Worm (Caenorhabditis elegans) whole organism, L3 larva: ENCODE measurements around the gene rsp-6.
A peak's percentile ranks its signal among the peaks of the same experiment; 100 is the strongest.

ENCODE experiments used
- ceh-16 ChIP-seq: sonication (generic microtip); optimal IDR thresholded peaks from 2 replicates; lab custom pipeline; 2017; ENCODE audit warnings: missing biosample characterization, missing genetic modification characterization
- ceh-28 ChIP-seq: fragments of 150-350 bp; optimal IDR thresholded peaks from 2 replicates; lab custom pipeline; 2014; ENCODE audit warnings: missing biosample characterization, missing genetic modification reagents, missing genetic modification characterization
- ceh-82 ChIP-seq: fragments of 150-350 bp; optimal IDR thresholded peaks from 2 replicates; lab custom pipeline; 2014; ENCODE audit warnings: missing biosample characterization, missing genetic modification characterization
- egl-27 ChIP-seq: sonication (generic microtip); optimal IDR thresholded peaks from 4 replicates; lab custom pipeline; 2017; ENCODE audit warnings: missing biosample characterization, missing genetic modification reagents, missing genetic modification characterization
- egl-5 ChIP-seq: fragments of 150-350 bp; optimal IDR thresholded peaks from 2 replicates; lab custom pipeline; 2017; ENCODE audit warnings: missing biosample characterization, missing genetic modification reagents, missing genetic modification characterization, inconsistent platforms
- elt-1 ChIP-seq: fragments of 150-350 bp; optimal IDR thresholded peaks from 2 replicates; lab custom pipeline; 2014; ENCODE audit warnings: missing biosample characterization, missing genetic modification characterization
- elt-2 ChIP-seq: sonication (generic microtip); optimal IDR thresholded peaks from 2 replicates; lab custom pipeline; 2016; ENCODE audit warnings: missing genetic modification reagents, mild to moderate bottlenecking, missing genetic modification characterization, missing compliant biosample characterization
- elt-3 ChIP-seq, 3 experiments: fragments of 150-350 bp in 1 of 3; sonication (generic microtip) in 2 of 3; optimal IDR thresholded peaks; 2 replicates in 2 of 3; 4 replicates in 1 of 3; lab custom pipeline; 2014 to 2017; ENCODE audit warnings: missing biosample characterization in 3 of 3, missing genetic modification characterization in 3 of 3
- eor-1 ChIP-seq, 2 experiments: fragments of 150-350 bp; optimal IDR thresholded peaks; 2 replicates each; lab custom pipeline; 2014 to 2018; ENCODE audit warnings: missing biosample characterization in 2 of 2, missing genetic modification characterization in 2 of 2
- fkh-10 ChIP-seq: sonication (generic microtip); optimal IDR thresholded peaks from 2 replicates; lab custom pipeline; 2017; ENCODE audit warnings: missing biosample characterization, missing genetic modification reagents, missing genetic modification characterization
- fkh-2 ChIP-seq: fragments of 150-350 bp; optimal IDR thresholded peaks from 2 replicates; lab custom pipeline; 2014; ENCODE audit warnings: missing biosample characterization, missing genetic modification reagents, missing genetic modification characterization
- hmg-11 ChIP-seq: sonication (generic microtip); optimal IDR thresholded peaks from 2 replicates; lab custom pipeline; 2016; ENCODE audit warnings: missing genetic modification characterization, missing compliant biosample characterization
- lin-15B ChIP-seq: fragments of 150-350 bp; optimal IDR thresholded peaks from 2 replicates; lab custom pipeline; 2014; ENCODE audit warnings: missing biosample characterization, missing genetic modification characterization
- lin-39 ChIP-seq: fragments of 150-350 bp; optimal IDR thresholded peaks from 2 replicates; lab custom pipeline; 2018; ENCODE audit warnings: missing biosample characterization, missing genetic modification reagents, missing genetic modification characterization
- lsy-12 ChIP-seq: sonication (generic microtip); optimal IDR thresholded peaks from 2 replicates; lab custom pipeline; 2016; ENCODE audit warnings: mild to moderate bottlenecking, missing genetic modification characterization, missing compliant biosample characterization
- mdl-1 ChIP-seq: fragments of 150-350 bp; optimal IDR thresholded peaks from 2 replicates; lab custom pipeline; 2014; ENCODE audit warnings: missing biosample characterization, missing genetic modification characterization
- nfya-1 ChIP-seq: sonication (generic microtip); optimal IDR thresholded peaks from 2 replicates; lab custom pipeline; 2017; ENCODE audit warnings: missing genetic modification characterization, mild to moderate bottlenecking, missing compliant biosample characterization, antibody characterized with exemption, moderate library complexity; ENCODE audit not compliant: insufficient read depth
- nhr-11 ChIP-seq: fragments of 150-350 bp; optimal IDR thresholded peaks from 2 replicates; lab custom pipeline; 2014; ENCODE audit warnings: missing biosample characterization, missing genetic modification characterization
- nhr-25 ChIP-seq: sonication (generic microtip); optimal IDR thresholded peaks from 2 replicates; lab custom pipeline; 2017; ENCODE audit warnings: missing biosample characterization, missing genetic modification characterization
- nhr-43 ChIP-seq: sonication (generic microtip); optimal IDR thresholded peaks from 2 replicates; lab custom pipeline; 2016; ENCODE audit warnings: mild to moderate bottlenecking, missing genetic modification characterization, missing compliant biosample characterization; ENCODE audit not compliant: poor library complexity, severe bottlenecking
- nhr-67 ChIP-seq: fragments of 150-350 bp; optimal IDR thresholded peaks from 2 replicates; lab custom pipeline; 2014; ENCODE audit warnings: missing biosample characterization, missing genetic modification characterization
- nhr-76 ChIP-seq: fragments of 150-350 bp; sonication (generic microtip); optimal IDR thresholded peaks from 5 replicates; lab custom pipeline; 2014; ENCODE audit warnings: missing biosample characterization, missing genetic modification characterization
- nhr-77 ChIP-seq: fragments of 150-350 bp; optimal IDR thresholded peaks from 2 replicates; lab custom pipeline; 2014; ENCODE audit warnings: missing biosample characterization, missing genetic modification characterization
- pha-4 ChIP-seq: fragments of 150-350 bp; optimal IDR thresholded peaks from 2 replicates; lab custom pipeline; 2014; ENCODE audit warnings: missing biosample characterization, missing genetic modification reagents, missing genetic modification characterization
- pqm-1 ChIP-seq: fragments of 150-350 bp; optimal IDR thresholded peaks from 2 replicates; lab custom pipeline; 2017; ENCODE audit warnings: missing biosample characterization, missing genetic modification characterization, inconsistent platforms
- snpc-4 ChIP-seq: fragments of 150-350 bp; optimal IDR thresholded peaks from 2 replicates; lab custom pipeline; 2014; ENCODE audit warnings: missing biosample characterization, missing genetic modification characterization
- tbx-2 ChIP-seq: sonication (generic microtip); optimal IDR thresholded peaks from 2 replicates; lab custom pipeline; 2016; ENCODE audit warnings: mild to moderate bottlenecking, missing genetic modification characterization, missing compliant biosample characterization
- unc-39 ChIP-seq: sonication (generic microtip); optimal IDR thresholded peaks from 4 replicates; lab custom pipeline; 2017; ENCODE audit warnings: missing biosample characterization, missing genetic modification characterization
- unc-62 ChIP-seq: fragments of 150-350 bp; sonication (generic microtip); optimal IDR thresholded peaks from 4 replicates; lab custom pipeline; 2014; ENCODE audit warnings: missing biosample characterization, missing genetic modification reagents, missing genetic modification characterization
- ztf-11 ChIP-seq: fragments of 150-350 bp; optimal IDR thresholded peaks from 2 replicates; lab custom pipeline; 2014; ENCODE audit warnings: missing biosample characterization, missing genetic modification characterization
- ztf-4 ChIP-seq: fragments of 150-350 bp; optimal IDR thresholded peaks from 2 replicates; lab custom pipeline; 2014; ENCODE audit warnings: missing biosample characterization, missing genetic modification characterization

rsp-6 gene

ce11 chrIV:7817852-7818251 is 26.8 kb upstream of the rsp-6 start, which contains the start of gene ric-3:
Gene ric-3 (plus strand): TSS chrIV:7818251.
- TF ChIP-seq pqm-1 (tag; lab: Kevin White, UChicago), result no peak
- peak; percentile 40 for TF ChIP-seq snpc-4 (tag; lab: Kevin White, UChicago)
- TF ChIP-seq mdl-1, result peak; percentile 29
- TF ChIP-seq unc-62 (GFP tag; lab: Kevin White, UChicago), result peak; percentile 44
- TF ChIP-seq ceh-28 (tag; lab: Kevin White, UChicago), result peak; percentile 58
- peak; percentile 84 for TF ChIP-seq lin-39 (tag; lab: Kevin White, UChicago)
- TF ChIP-seq nhr-76, result no peak
- peak; percentile 90 for TF ChIP-seq hmg-11 (tag; lab: Kevin White, UChicago)
- no peak for TF ChIP-seq nhr-25 (tag; lab: Kevin White, UChicago)
- TF ChIP-seq ztf-11 (tag; lab: Kevin White, UChicago), result no peak
- peak; percentile 81 for TF ChIP-seq nfya-1 (tag; lab: Kevin White, UChicago)
- peak; percentile 42 for TF ChIP-seq lin-15B (tag; lab: Kevin White, UChicago)
- TF ChIP-seq pha-4 (tag; lab: Kevin White, UChicago), result peak; percentile 51
- TF ChIP-seq, all 47 proteins: peak for 9

- TF ChIP-seq egl-5 (tag; lab: Kevin White, UChicago), result peak; percentile 80
- no peak for TF ChIP-seq nhr-76
- TF ChIP-seq fkh-10 (GFP tag; lab: Kevin White, UChicago), result no peak
- TF ChIP-seq pha-4 (tag; lab: Kevin White, UChicago), result peak; percentile 4
- peak; percentile 11 for TF ChIP-seq nfya-1 (tag; lab: Kevin White, UChicago)
- peak; percentile 38 for TF ChIP-seq nhr-43 (tag; lab: Kevin White, UChicago)
Measured at ce11 chrIV:7816402-7817102, 25.5 kb upstream of the rsp-6 start.

- no peak for TF ChIP-seq tbx-2 (tag; lab: Kevin White, UChicago)
- TF ChIP-seq snpc-4 (tag; lab: Kevin White, UChicago), result peak; percentile 49
- TF ChIP-seq nhr-77, result no peak
- no peak for TF ChIP-seq ztf-4 (tag; lab: Kevin White, UChicago)
- TF ChIP-seq egl-27, result no peak
- no peak for TF ChIP-seq unc-39 (tag; lab: Kevin White, UChicago)
- peak; percentile 72 for TF ChIP-seq fkh-10 (GFP tag; lab: Kevin White, UChicago)
- peak; percentile 55 for TF ChIP-seq fkh-2
- TF ChIP-seq eor-1 (tag; optimal IDR thresholded peaks at IDR 0.05; lab: Kevin White, UChicago), result no peak
- peak; percentile 58 for TF ChIP-seq egl-5 (tag; lab: Kevin White, UChicago)
- TF ChIP-seq elt-1 (tag; lab: Kevin White, UChicago), result no peak
- TF ChIP-seq mdl-1, result peak; percentile 26
- TF ChIP-seq nfya-1 (tag; lab: Kevin White, UChicago), result peak; percentile 69
- no peak for TF ChIP-seq nhr-11 (tag; lab: Kevin White, UChicago)
- peak; percentile 84 for TF ChIP-seq pha-4 (tag; lab: Kevin White, UChicago)
- TF ChIP-seq elt-2 (tag; lab: Kevin White, UChicago), result peak; percentile 27
- TF ChIP-seq pqm-1 (tag; lab: Kevin White, UChicago), result peak; percentile 1
- TF ChIP-seq, all 47 proteins: peak for 9
Measured at ce11 chrIV:7815683-7816183, 24.7 kb upstream of the rsp-6 start, which contains the start of gene cdgs-1. Gene cdgs-1 (minus strand): TSS chrIV:7815733.

- TF ChIP-seq nhr-67 (tag; lab: Kevin White, UChicago), result no peak
- no peak for TF ChIP-seq elt-3 (tag; optimal IDR thresholded peaks at IDR 0.05; lab: Kevin White, UChicago)
- no peak for TF ChIP-seq fkh-2
- no peak for TF ChIP-seq ceh-82 (tag; lab: Kevin White, UChicago)
- no peak for TF ChIP-seq lsy-12 (tag; lab: Kevin White, UChicago)
- no peak for TF ChIP-seq ceh-16 (tag; lab: Kevin White, UChicago)
- no peak for TF ChIP-seq tbx-2 (tag; lab: Kevin White, UChicago)
Measured at ce11 chrIV:7812709-7813108, 21.7 kb upstream of the rsp-6 start, which contains the start of gene zgpa-1. Gene zgpa-1 (minus strand): TSS chrIV:7812809.

- TF ChIP-seq elt-1 (tag; lab: Kevin White, UChicago) (peak; percentile 83), lin-39 (tag; lab: Kevin White, UChicago) (no peak)
Measured at ce11 chrIV:7808583-7808982, 17.6 kb upstream of the rsp-6 start, which contains the start of gene C33H5.1. Gene C33H5.1 (plus strand): TSS chrIV:7808912.
